Fruit fly (Drosophila melanogaster) S2 (cell line): Measurements from ENCODE around the gene CG7542.

ENCODE experiments used
- CG8478 ChIP-seq: fragments of >200 bp; optimal IDR thresholded peaks from 2 replicates; lab custom pipeline; 2018
- CTCF ChIP-seq, 2 experiments: fragments of >200 bp; optimal IDR thresholded peaks; 2 replicates each; lab custom pipeline; 2018

- TF ChIP-seq CG8478 (lab: Kevin White, UChicago) (no peak), CTCF (optimal IDR thresholded peaks at IDR 0.05; lab: Kevin White, UChicago) (no peak)
These were observed 43.5 kb downstream of the CG7542 start for dm6 chr3L:17593174-17593573.
